Fruit fly (Drosophila melanogaster) whole organism, embryonic: Measurements from ENCODE around the gene CG10738.
A peak's percentile ranks its signal among the peaks of the same experiment; 100 is the strongest.

ENCODE experiments used
- Adf1 ChIP-seq: fragments of 200-800 bp; sonication (Bioruptor generic); IDR thresholded peaks from 2 replicates; pipeline ENCODE4 v1.3.6; 2022; ENCODE audit warnings: missing biosample characterization, missing genetic modification characterization
- Atf3 ChIP-seq: fragments of 200-800 bp; sonication (Bioruptor generic); optimal IDR thresholded peaks from 3 replicates; lab custom pipeline; 2016; ENCODE audit warnings: missing biosample characterization, missing genetic modification characterization
- CG10267 ChIP-seq: fragments of 200-800 bp; sonication (Bioruptor generic); optimal IDR thresholded peaks from 2 replicates; lab custom pipeline; 2018; ENCODE audit warnings: missing biosample characterization, mild to moderate bottlenecking, missing genetic modification characterization, moderate library complexity
- CG11085 ChIP-seq: fragments of 200-800 bp; sonication (Bioruptor generic); IDR thresholded peaks from 2 replicates; pipeline ENCODE4 v1.3.6; 2022; ENCODE audit warnings: missing biosample characterization, missing genetic modification characterization
- CG11247 ChIP-seq: fragments of 200-800 bp; sonication (Bioruptor generic); IDR thresholded peaks from 2 replicates; pipeline ENCODE4 v1.3.6; 2022; ENCODE audit warnings: missing biosample characterization, missing genetic modification characterization
- CG14050 ChIP-seq: fragments of 200-800 bp; sonication (Bioruptor generic); IDR thresholded peaks from 3 replicates; pipeline ENCODE4 v1.3.6; 2022; ENCODE audit warnings: missing biosample characterization, missing genetic modification characterization
- CG17612 ChIP-seq: fragments of 200-800 bp; sonication (Bioruptor generic); IDR thresholded peaks from 2 replicates; pipeline ENCODE4 v1.3.6; 2022; ENCODE audit warnings: missing biosample characterization, missing genetic modification characterization
- CG17829 ChIP-seq: fragments of 200-800 bp; optimal IDR thresholded peaks from 2 replicates; lab custom pipeline; 2019; ENCODE audit warnings: missing biosample characterization, mild to moderate bottlenecking, missing genetic modification characterization, moderate library complexity
- CG18011 ChIP-seq: fragments of 200-800 bp; sonication (Bioruptor generic); optimal IDR thresholded peaks from 2 replicates; lab custom pipeline; 2017; ENCODE audit warnings: missing biosample characterization, missing genetic modification characterization, mild to moderate bottlenecking, moderate library complexity, missing genotype
- CG2678 ChIP-seq: fragments of 200-800 bp; sonication (Bioruptor generic); optimal IDR thresholded peaks from 3 replicates; lab custom pipeline; 2019; ENCODE audit warnings: missing biosample characterization, mild to moderate bottlenecking, missing genetic modification characterization, moderate library complexity
- CG3847 ChIP-seq: fragments of 200-800 bp; sonication (Bioruptor generic); IDR thresholded peaks from 2 replicates; pipeline ENCODE4 v1.3.6; 2022; ENCODE audit warnings: missing biosample characterization, missing genetic modification characterization
- CG6791 ChIP-seq: fragments of 200-800 bp; sonication (Bioruptor generic); IDR thresholded peaks from 3 replicates; pipeline ENCODE4 v1.3.6; 2022; ENCODE audit warnings: missing biosample characterization, missing genetic modification characterization; ENCODE audit not compliant: partially characterized antibody
- D19B ChIP-seq: fragments of 200-800 bp; sonication (Bioruptor generic); optimal IDR thresholded peaks from 2 replicates; lab custom pipeline; 2017; ENCODE audit warnings: missing biosample characterization, mild to moderate bottlenecking, missing genetic modification characterization
- Ets65A ChIP-seq: fragments of 200-800 bp; sonication (Bioruptor generic); peaks from one replicate; lab custom pipeline; 2016; ENCODE audit warnings: missing biosample characterization, missing genetic modification characterization
- Gug ChIP-seq: fragments of 200-800 bp; sonication (Bioruptor generic); IDR thresholded peaks from 4 replicates; pipeline ENCODE4 v1.3.6; 2022; ENCODE audit warnings: missing biosample characterization, missing genetic modification characterization
- H15 ChIP-seq: fragments of 200-800 bp; sonication (Bioruptor generic); IDR thresholded peaks from 3 replicates; pipeline ENCODE4 v1.3.6; 2022; ENCODE audit warnings: missing biosample characterization, missing genetic modification characterization
- Kr ChIP-seq: fragments of 200-800 bp; sonication (Bioruptor generic); optimal IDR thresholded peaks from 2 replicates; lab custom pipeline; 2017; ENCODE audit warnings: missing biosample characterization, mild to moderate bottlenecking, missing genetic modification characterization
- Myb ChIP-seq: fragments of 200-800 bp; sonication (Bioruptor generic); optimal IDR thresholded peaks from 2 replicates; lab custom pipeline; 2016; ENCODE audit warnings: missing biosample characterization, missing genetic modification characterization
- Poxn ChIP-seq: fragments of 200-800 bp; sonication (Bioruptor generic); IDR thresholded peaks from 2 replicates; pipeline ENCODE4 v1.3.6; 2022; ENCODE audit warnings: missing biosample characterization, missing genetic modification characterization
- Vsx1 ChIP-seq: fragments of 200-800 bp; sonication (Bioruptor generic); optimal IDR thresholded peaks from 2 replicates; lab custom pipeline; 2017; ENCODE audit warnings: missing biosample characterization, mild to moderate bottlenecking, missing genetic modification characterization, missing genetic modification reagents
- esg ChIP-seq: fragments of 200-800 bp; sonication (Bioruptor generic); conservative IDR thresholded peaks from 2 replicates; pipeline ENCODE4 v1.3.6; 2022; ENCODE audit warnings: missing biosample characterization, missing genetic modification characterization
- gsb-n ChIP-seq: fragments of 200-800 bp; sonication (Bioruptor generic); optimal IDR thresholded peaks from 3 replicates; lab custom pipeline; 2018; ENCODE audit warnings: missing biosample characterization, mild to moderate bottlenecking, missing genetic modification characterization
- hth ChIP-seq: fragments of >200 bp; optimal IDR thresholded peaks from 2 replicates; lab custom pipeline; 2017; ENCODE audit warnings: inconsistent platforms
- insv ChIP-seq, 2 experiments: fragments of 200-800 bp; sonication (Bioruptor generic); optimal IDR thresholded peaks; 3 replicates each; lab custom pipeline; 2016 to 2018; ENCODE audit warnings: missing biosample characterization in 2 of 2, missing genetic modification characterization in 2 of 2
- inv ChIP-seq: fragments of 200-800 bp; sonication (Bioruptor generic); IDR thresholded peaks from 2 replicates; pipeline ENCODE4 v1.3.6; 2022; ENCODE audit warnings: missing biosample characterization, missing genetic modification characterization; ENCODE audit not compliant: partially characterized antibody
- jigr1 ChIP-seq: fragments of 200-800 bp; sonication (Bioruptor generic); IDR thresholded peaks from 3 replicates; pipeline ENCODE4 v1.3.6; 2022; ENCODE audit warnings: missing biosample characterization, missing genetic modification characterization
- kay ChIP-seq: fragments of 200-800 bp; sonication (Bioruptor generic); optimal IDR thresholded peaks from 2 replicates; lab custom pipeline; 2016; ENCODE audit warnings: missing biosample characterization, missing genetic modification characterization
- lab ChIP-seq: fragments of 200-800 bp; sonication (Bioruptor generic); optimal IDR thresholded peaks from 3 replicates; lab custom pipeline; 2017; ENCODE audit warnings: missing biosample characterization, missing genetic modification characterization, mild to moderate bottlenecking, moderate library complexity, missing genetic modification reagents
- lilli ChIP-seq: fragments of 200-800 bp; sonication (Bioruptor generic); optimal IDR thresholded peaks from 3 replicates; lab custom pipeline; 2016; ENCODE audit warnings: missing biosample characterization, missing genetic modification characterization
- mirr ChIP-seq: fragments of 200-800 bp; sonication (Bioruptor generic); optimal IDR thresholded peaks from 3 replicates; lab custom pipeline; 2018; ENCODE audit warnings: missing biosample characterization, mild to moderate bottlenecking, missing genetic modification characterization
- pzg ChIP-seq: fragments of 200-800 bp; sonication (Bioruptor generic); optimal IDR thresholded peaks from 3 replicates; lab custom pipeline; 2018; ENCODE audit warnings: missing biosample characterization, mild to moderate bottlenecking, missing genetic modification characterization, moderate library complexity
- sob ChIP-seq: fragments of 200-800 bp; sonication (Bioruptor generic); IDR thresholded peaks from 2 replicates; pipeline ENCODE4 v1.3.6; 2022; ENCODE audit warnings: missing biosample characterization, missing genetic modification characterization
- sug ChIP-seq: fragments of 200-800 bp; optimal IDR thresholded peaks from 2 replicates; lab custom pipeline; 2019; ENCODE audit warnings: missing biosample characterization, mild to moderate bottlenecking, missing genetic modification characterization, moderate library complexity
- vnd ChIP-seq: fragments of 200-800 bp; sonication (Bioruptor generic); IDR thresholded peaks from 3 replicates; pipeline ENCODE4 v1.3.6; 2022; ENCODE audit warnings: missing biosample characterization, missing genetic modification characterization; ENCODE audit not compliant: partially characterized antibody
- zfh1 ChIP-seq: fragments of 200-800 bp; sonication (Bioruptor generic); IDR thresholded peaks from 3 replicates; pipeline ENCODE4 v1.3.6; 2022; ENCODE audit warnings: missing biosample characterization, missing genetic modification characterization

The CG10738 gene

dm6 chr3L:13422286-13422787 is 28.2 kb upstream of the CG10738 start, which contains the start of gene CG32121:
Gene CG32121 (minus strand): TSS chr3L:13422336.
- TF ChIP-seq inv (no peak), Ets65A (GFP tag; lab: Kevin White, UChicago) (peak; percentile 95), sug (no peak), zfh1 (GFP tag; lab: Robert Waterston, UW) (no peak), CG14050 (GFP tag; lab: Robert Waterston, UW) (no peak), Kr (GFP tag; lab: Kevin White, UChicago) (no peak), esg (no peak), Vsx1 (GFP tag; lab: Kevin White, UChicago) (no peak), CG17829 (no peak), CG6791 (GFP tag; lab: Robert Waterston, UW) (0 out of 3 replicates have a peak, but pooled peaks have one; percentile 23), lilli (GFP tag; lab: Kevin White, UChicago) (no peak)
- TF ChIP-seq, all 482 proteins: peak for 2

dm6 chr3L:13424068-13424467 is 26.5 kb upstream of the CG10738 start, which contains the start of gene CG33263:
Gene CG33263 (minus strand): TSS chr3L:13424168.
- no peak for TF ChIP-seq lilli (GFP tag; lab: Kevin White, UChicago)
- TF ChIP-seq CG17612 (GFP tag; lab: Robert Waterston, UW): no peak
- TF ChIP-seq CG2678 (tag; lab: Kevin White, UChicago): no peak
- no peak for TF ChIP-seq gsb-n (tag; lab: Kevin White, UChicago)
- no peak for TF ChIP-seq CG10267 (tag; lab: Kevin White, UChicago)
- TF ChIP-seq Adf1: no peak
- TF ChIP-seq CG11085 (GFP tag; lab: Robert Waterston, UW): no peak
- TF ChIP-seq Poxn (GFP tag; lab: Robert Waterston, UW): no peak
- TF ChIP-seq sob (GFP tag; lab: Robert Waterston, UW): no peak
- TF ChIP-seq D19B (GFP tag; lab: Kevin White, UChicago): no peak
- TF ChIP-seq mirr (GFP tag; lab: Kevin White, UChicago): no peak
- TF ChIP-seq CG3847 (GFP tag; lab: Robert Waterston, UW): no peak
- no peak for TF ChIP-seq CG11247 (GFP tag; lab: Robert Waterston, UW)
- TF ChIP-seq insv (GFP tag; optimal IDR thresholded peaks at IDR 0.05; lab: Kevin White, UChicago): no peak
- TF ChIP-seq vnd (GFP tag; lab: Robert Waterston, UW): no peak
- TF ChIP-seq pzg (GFP tag; lab: Kevin White, UChicago): no peak
- no peak for TF ChIP-seq kay (GFP tag; lab: Kevin White, UChicago)

DNA sequence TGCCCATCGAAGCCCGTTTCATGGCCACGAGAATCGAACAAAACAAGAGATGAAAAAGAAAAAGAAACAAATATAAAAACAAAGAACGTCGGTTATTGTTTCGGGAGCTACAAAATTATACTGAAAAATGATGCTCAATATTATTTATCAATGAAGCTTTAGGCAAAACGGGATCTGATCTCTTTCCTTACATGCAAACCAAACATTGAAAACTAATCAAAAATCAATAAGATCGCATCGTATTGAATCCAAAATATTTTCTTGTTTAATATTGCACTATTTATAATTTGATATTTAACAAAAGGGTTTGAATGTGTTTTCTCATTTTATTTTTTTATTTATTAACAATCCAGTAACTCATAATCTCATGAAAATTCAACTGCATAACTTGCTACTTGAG is 25.0 kb upstream of the CG10738 start, which contains the start of gene CG14106:
Gene CG14106, minus strand, starts transcription at position 101 of the 400 bp plus-strand sequence.
- TF ChIP-seq Atf3 (GFP tag; lab: Kevin White, UChicago) (no peak), jigr1 (GFP tag; lab: Robert Waterston, UW) (no peak), Myb (GFP tag; lab: Kevin White, UChicago) (no peak), lab (no peak), CG3847 (GFP tag; lab: Robert Waterston, UW) (no peak)

DNA sequence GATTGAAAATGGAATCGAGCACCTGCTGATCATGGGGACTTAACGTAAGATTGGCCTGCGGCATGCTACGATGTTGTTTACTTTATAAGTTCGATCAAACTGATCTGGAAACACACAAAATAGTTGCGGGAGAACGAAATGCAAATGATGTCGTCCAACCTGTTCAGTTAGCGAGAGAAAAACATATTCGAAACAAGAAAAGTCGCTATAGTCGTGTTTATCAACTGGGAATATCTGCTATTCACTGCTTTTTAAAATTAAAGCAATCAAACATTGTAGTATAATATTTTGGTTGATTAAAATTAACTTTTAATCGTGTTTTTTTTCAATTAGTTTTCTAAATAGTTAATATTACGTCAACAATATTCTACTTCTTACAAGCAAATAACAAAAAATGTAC is 24.0 kb upstream of the CG10738 start, which contains the start of gene CG14105:
Gene CG14105, minus strand, starts transcription at position 101 of the 400 bp plus-strand sequence.
- TF ChIP-seq Gug (GFP tag; lab: Robert Waterston, UW): no peak
- TF ChIP-seq H15 (GFP tag; lab: Robert Waterston, UW): no peak
- TF ChIP-seq CG18011 (GFP tag; lab: Kevin White, UChicago): no peak
- TF ChIP-seq hth (lab: Kevin White, UChicago): no peak
